Worm (Caenorhabditis elegans) whole organism, L1 larva: ENCODE results near the gene C17H12.8.

Experiments used
- C04F5.9 ChIP-seq: sonication (generic microtip); optimal IDR thresholded peaks from 2 replicates; lab custom pipeline; 2016; ENCODE audit warnings: missing genetic modification characterization, missing compliant biosample characterization
- C16A3.4 ChIP-seq: fragments of 150-350 bp; optimal IDR thresholded peaks from 2 replicates; lab custom pipeline; 2014; ENCODE audit warnings: missing biosample characterization, missing genetic modification characterization
- C34B4.2 ChIP-seq: sonication (generic microtip); optimal IDR thresholded peaks from 2 replicates; lab custom pipeline; 2017; ENCODE audit warnings: mild to moderate bottlenecking, missing genetic modification characterization, missing compliant biosample characterization
- F16B12.6 ChIP-seq: fragments of 150-350 bp; optimal IDR thresholded peaks from 2 replicates; lab custom pipeline; 2014; ENCODE audit warnings: missing biosample characterization, missing genetic modification characterization
- Y116A8C.19 ChIP-seq: sonication (generic microtip); optimal IDR thresholded peaks from 2 replicates; lab custom pipeline; 2016; ENCODE audit warnings: missing compliant biosample characterization, missing genetic modification characterization, borderline replicate concordance
- aha-1 ChIP-seq: fragments of 150-350 bp; optimal IDR thresholded peaks from 2 replicates; lab custom pipeline; 2014; ENCODE audit warnings: missing biosample characterization, missing genetic modification characterization
- aly-2 ChIP-seq: fragments of 150-350 bp; optimal IDR thresholded peaks from 2 replicates; lab custom pipeline; 2014; ENCODE audit warnings: missing biosample characterization, missing genetic modification characterization
- ama-1 ChIP-seq: fragments of 150-350 bp; optimal IDR thresholded peaks from 2 replicates; lab custom pipeline; 2014
- blmp-1 ChIP-seq: fragments of 150-350 bp; optimal IDR thresholded peaks from 2 replicates; lab custom pipeline; 2014; ENCODE audit warnings: missing biosample characterization, missing genetic modification characterization
- ceh-63 ChIP-seq: fragments of 200-800 bp; sonication (Bioruptor generic); optimal IDR thresholded peaks from 2 replicates; lab custom pipeline; 2018; ENCODE audit warnings: mild to moderate bottlenecking, missing genetic modification characterization, missing compliant biosample characterization
- ceh-82 ChIP-seq, 3 experiments: fragments of 150-350 bp in 1 of 3; sonication (generic microtip) in 2 of 3; optimal IDR thresholded peaks; 2 replicates each; lab custom pipeline; 2014 to 2017; ENCODE audit warnings: missing biosample characterization in 3 of 3, missing genetic modification characterization in 3 of 3
- ceh-88 ChIP-seq: fragments of 200-800 bp; sonication (Bioruptor generic); IDR thresholded peaks from 2 replicates; pipeline ENCODE4 v1.3.6; 2022; ENCODE audit warnings: missing genetic modification characterization, missing compliant biosample characterization
- dpl-1 ChIP-seq, 3 experiments: fragments of 150-350 bp in 2 of 3; sonication (generic microtip) in 1 of 3; optimal IDR thresholded peaks; 2 replicates each; lab custom pipeline; 2014 to 2017; ENCODE audit warnings: missing biosample characterization in 3 of 3, missing genetic modification characterization in 3 of 3, missing genetic modification reagents in 3 of 3
- efl-3 ChIP-seq: fragments of 200-800 bp; sonication (Bioruptor generic); optimal IDR thresholded peaks from 2 replicates; lab custom pipeline; 2018; ENCODE audit warnings: mild to moderate bottlenecking, missing genetic modification characterization, missing compliant biosample characterization
- egl-13 ChIP-seq: sonication (generic microtip); optimal IDR thresholded peaks from 2 replicates; lab custom pipeline; 2016; ENCODE audit warnings: missing genotype, missing genetic modification reagents, missing genetic modification characterization, missing compliant biosample characterization
- elt-2 ChIP-seq: sonication (generic microtip); optimal IDR thresholded peaks from 2 replicates; lab custom pipeline; 2016; ENCODE audit warnings: missing genetic modification characterization, mild to moderate bottlenecking, inconsistent platforms, missing compliant biosample characterization, missing genetic modification reagents
- elt-3 ChIP-seq, 6 experiments: fragments of 150-350 bp in 1 of 6; sonication (generic microtip); optimal IDR thresholded peaks; 2 replicates each; lab custom pipeline; 2017 to 2018; ENCODE audit warnings: missing biosample characterization in 6 of 6, missing genetic modification characterization in 6 of 6, inconsistent platforms in 1 of 6
- fkh-4 ChIP-seq: sonication (generic microtip); optimal IDR thresholded peaks from 2 replicates; lab custom pipeline; 2016; ENCODE audit warnings: missing compliant biosample characterization, missing genetic modification characterization, borderline replicate concordance
- fkh-8 ChIP-seq: sonication (generic microtip); optimal IDR thresholded peaks from 2 replicates; lab custom pipeline; 2016; ENCODE audit warnings: mild to moderate bottlenecking, missing genetic modification characterization, missing compliant biosample characterization
- fos-1 ChIP-seq: fragments of 150-350 bp; optimal IDR thresholded peaks from 2 replicates; lab custom pipeline; 2014; ENCODE audit warnings: missing biosample characterization, missing genetic modification characterization
- grh-1 ChIP-seq: fragments of 200-800 bp; sonication (Bioruptor generic); IDR thresholded peaks from 2 replicates; pipeline ENCODE4 v1.3.6; 2022; ENCODE audit warnings: missing genetic modification reagents, missing genetic modification characterization, missing compliant biosample characterization
- hlh-4 ChIP-seq: sonication (generic microtip); optimal IDR thresholded peaks from 2 replicates; lab custom pipeline; 2016; ENCODE audit warnings: mild to moderate bottlenecking, missing genetic modification characterization, missing compliant biosample characterization
- hpl-2 ChIP-seq: fragments of 150-350 bp; optimal IDR thresholded peaks from 2 replicates; lab custom pipeline; 2014; ENCODE audit warnings: missing biosample characterization, missing genetic modification reagents, missing genetic modification characterization
- isw-1 ChIP-seq: fragments of 200-800 bp; sonication (Bioruptor generic); IDR thresholded peaks from 2 replicates; pipeline ENCODE4 v1.3.6; 2022; ENCODE audit warnings: missing genetic modification characterization, missing compliant biosample characterization
- jun-1 ChIP-seq: fragments of 150-350 bp; optimal IDR thresholded peaks from 2 replicates; lab custom pipeline; 2014; ENCODE audit warnings: missing biosample characterization, missing genetic modification reagents, missing genetic modification characterization
- lin-13 ChIP-seq: fragments of 150-350 bp; optimal IDR thresholded peaks from 2 replicates; lab custom pipeline; 2014; ENCODE audit warnings: missing biosample characterization, missing genetic modification reagents, missing genetic modification characterization
- lin-14 ChIP-seq: fragments of 200-800 bp; sonication (Bioruptor generic); optimal IDR thresholded peaks from 2 replicates; lab custom pipeline; 2018; ENCODE audit warnings: mild to moderate bottlenecking, missing genetic modification characterization, moderate library complexity, missing compliant biosample characterization
- lin-15B ChIP-seq: fragments of 150-350 bp; sonication (generic microtip); optimal IDR thresholded peaks from 3 replicates; lab custom pipeline; 2014; ENCODE audit warnings: missing biosample characterization, missing genetic modification characterization
- lin-35 ChIP-seq, 2 experiments: fragments of 150-350 bp; optimal IDR thresholded peaks; 2 replicates each; lab custom pipeline; 2014; ENCODE audit warnings: missing biosample characterization in 2 of 2, missing genetic modification characterization in 2 of 2, missing genetic modification reagents in 2 of 2
- lin-39 ChIP-seq: fragments of 150-350 bp; optimal IDR thresholded peaks from 2 replicates; lab custom pipeline; 2014; ENCODE audit warnings: missing biosample characterization, missing genetic modification reagents, missing genetic modification characterization
- lir-3 ChIP-seq: sonication (generic microtip); optimal IDR thresholded peaks from 2 replicates; lab custom pipeline; 2016; ENCODE audit warnings: mild to moderate bottlenecking, missing genetic modification characterization, moderate library complexity, missing compliant biosample characterization; ENCODE audit not compliant: poor library complexity
- lsy-2 ChIP-seq, 2 experiments: fragments of 150-350 bp; optimal IDR thresholded peaks; 2 replicates each; lab custom pipeline; 2014; ENCODE audit warnings: missing biosample characterization in 2 of 2, missing genetic modification characterization in 2 of 2
- mdl-1 ChIP-seq, 2 experiments: fragments of 150-350 bp; optimal IDR thresholded peaks; 2 replicates each; lab custom pipeline; 2014 to 2017; ENCODE audit warnings: missing biosample characterization in 2 of 2, missing genetic modification characterization in 2 of 2, inconsistent platforms in 1 of 2
- mep-1 ChIP-seq: fragments of 150-350 bp; optimal IDR thresholded peaks from 2 replicates; lab custom pipeline; 2014; ENCODE audit warnings: missing biosample characterization, missing genetic modification characterization
- nhr-12 ChIP-seq: sonication (generic microtip); optimal IDR thresholded peaks from 2 replicates; lab custom pipeline; 2017; ENCODE audit warnings: missing biosample characterization, missing genetic modification characterization
- nhr-237 ChIP-seq: fragments of 150-350 bp; optimal IDR thresholded peaks from 2 replicates; lab custom pipeline; 2014; ENCODE audit warnings: missing biosample characterization, missing genetic modification characterization
- nhr-47 ChIP-seq: sonication (generic microtip); optimal IDR thresholded peaks from 2 replicates; lab custom pipeline; 2016; ENCODE audit warnings: mild to moderate bottlenecking, missing genetic modification characterization, moderate library complexity, missing compliant biosample characterization
- nhr-76 ChIP-seq: sonication (generic microtip); optimal IDR thresholded peaks from 2 replicates; lab custom pipeline; 2017; ENCODE audit warnings: missing biosample characterization, missing genetic modification characterization
- nhr-77 ChIP-seq: fragments of 150-350 bp; optimal IDR thresholded peaks from 2 replicates; lab custom pipeline; 2014; ENCODE audit warnings: missing biosample characterization, missing genetic modification characterization
- nhr-84 ChIP-seq: sonication (generic microtip); optimal IDR thresholded peaks from 2 replicates; lab custom pipeline; 2017; ENCODE audit warnings: missing biosample characterization, missing genetic modification characterization
- nhr-90 ChIP-seq: sonication (generic microtip); optimal IDR thresholded peaks from 2 replicates; lab custom pipeline; 2016; ENCODE audit warnings: mild to moderate bottlenecking, missing genetic modification characterization, missing compliant biosample characterization; ENCODE audit not compliant: poor library complexity
- pax-3 ChIP-seq: fragments of 200-800 bp; sonication (Bioruptor generic); optimal IDR thresholded peaks from 2 replicates; lab custom pipeline; 2018; ENCODE audit warnings: mild to moderate bottlenecking, missing genetic modification characterization, moderate library complexity, missing compliant biosample characterization
- rnt-1 ChIP-seq: sonication (generic microtip); optimal IDR thresholded peaks from 2 replicates; lab custom pipeline; 2016; ENCODE audit warnings: mild to moderate bottlenecking, missing genetic modification characterization, moderate library complexity, missing compliant biosample characterization
- snpc-4 ChIP-seq: fragments of 150-350 bp; optimal IDR thresholded peaks from 2 replicates; lab custom pipeline; 2014; ENCODE audit warnings: missing biosample characterization, missing genetic modification characterization
- sptf-1 ChIP-seq: fragments of 150-350 bp; optimal IDR thresholded peaks from 2 replicates; lab custom pipeline; 2014; ENCODE audit warnings: missing biosample characterization, missing genetic modification characterization
- sup-37 ChIP-seq: fragments of 200-800 bp; sonication (Bioruptor generic); optimal IDR thresholded peaks from 2 replicates; lab custom pipeline; 2018; ENCODE audit warnings: mild to moderate bottlenecking, missing genetic modification characterization, missing compliant biosample characterization
- tbx-2 ChIP-seq: sonication (generic microtip); optimal IDR thresholded peaks from 2 replicates; lab custom pipeline; 2016; ENCODE audit warnings: missing genetic modification characterization, missing compliant biosample characterization
- unc-130 ChIP-seq: fragments of 150-350 bp; optimal IDR thresholded peaks from 2 replicates; lab custom pipeline; 2017; ENCODE audit warnings: missing biosample characterization, missing genetic modification characterization, inconsistent platforms
- unc-62 ChIP-seq: fragments of 150-350 bp; optimal IDR thresholded peaks from 2 replicates; lab custom pipeline; 2014; ENCODE audit warnings: missing biosample characterization, missing genetic modification reagents, missing genetic modification characterization
- unc-86 ChIP-seq: sonication (generic microtip); optimal IDR thresholded peaks from 2 replicates; lab custom pipeline; 2016; ENCODE audit warnings: missing genetic modification characterization, missing compliant biosample characterization
- unc-98 ChIP-seq: fragments of 200-800 bp; sonication (Bioruptor generic); IDR thresholded peaks from 2 replicates; pipeline ENCODE4 v1.3.6; 2022; ENCODE audit warnings: missing genetic modification characterization, missing compliant biosample characterization
- xbp-1 ChIP-seq: sonication (generic microtip); optimal IDR thresholded peaks from 2 replicates; lab custom pipeline; 2016; ENCODE audit warnings: missing genetic modification characterization, missing compliant biosample characterization
- ztf-4 ChIP-seq: fragments of 150-350 bp; optimal IDR thresholded peaks from 2 replicates; lab custom pipeline; 2014; ENCODE audit warnings: missing biosample characterization, missing genetic modification characterization

Gene C17H12.8

DNA sequence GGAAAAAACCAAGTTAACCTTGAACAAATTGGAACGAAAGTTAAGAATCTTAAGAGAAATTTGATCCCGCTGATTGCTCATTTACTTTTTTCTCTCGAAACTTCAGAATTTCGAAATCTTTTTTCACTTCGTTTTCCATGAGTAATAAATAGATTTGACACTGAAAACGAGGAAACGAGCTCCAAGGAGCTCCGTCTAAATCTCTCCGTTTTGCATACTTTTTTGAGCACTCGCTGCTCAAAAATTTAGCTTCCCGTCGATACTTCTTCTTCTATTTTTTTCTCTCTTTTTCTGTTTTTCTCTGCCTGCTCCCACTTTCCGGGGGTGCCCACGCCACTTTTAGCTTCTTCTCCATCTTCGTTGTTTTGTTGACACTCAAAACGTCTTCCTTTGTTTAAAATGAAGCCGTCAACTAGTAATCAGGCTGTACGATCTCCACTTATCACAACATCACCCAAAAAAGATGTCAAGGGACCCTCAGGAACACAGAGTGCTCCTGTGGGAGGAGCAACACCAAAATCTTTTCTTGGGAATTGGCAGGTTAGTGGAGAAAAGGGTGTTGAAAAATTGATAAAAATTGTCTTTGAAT, 11.9 kb upstream of the C17H12.8 start, which contains the start of gene C17H12.10:
Gene C17H12.10, plus strand, starts transcription at position 325 of the 589 bp plus-strand sequence.
- no peak for TF ChIP-seq hpl-2 (GFP tag; lab: Kevin White, UChicago)
- no peak for TF ChIP-seq ceh-88 (GFP tag; lab: Robert Waterston, UW)
- TF ChIP-seq blmp-1 (tag; lab: Kevin White, UChicago), result no peak
- TF ChIP-seq tbx-2 (tag; lab: Kevin White, UChicago), result no peak
- TF ChIP-seq nhr-76 (tag; lab: Kevin White, UChicago), result no peak
- TF ChIP-seq C04F5.9, result no peak
- no peak for TF ChIP-seq nhr-12 (tag; lab: Kevin White, UChicago)
- no peak for TF ChIP-seq fos-1 (tag; lab: Kevin White, UChicago)
- no peak for TF ChIP-seq ceh-63 (GFP tag; lab: Kevin White, UChicago)
- no peak for TF ChIP-seq nhr-84 (tag; lab: Kevin White, UChicago)
- TF ChIP-seq ztf-4 (tag; lab: Kevin White, UChicago), result no peak
- TF ChIP-seq snpc-4 (tag; lab: Kevin White, UChicago), result peak; percentile 32
- no peak for TF ChIP-seq efl-3 (GFP tag; lab: Kevin White, UChicago)
- peak; percentile 82 for TF ChIP-seq lin-14 (GFP tag; lab: Kevin White, UChicago)
- no peak for TF ChIP-seq elt-2 (tag; lab: Kevin White, UChicago)
- TF ChIP-seq jun-1 (tag; lab: Kevin White, UChicago), result no peak
- TF ChIP-seq lir-3 (tag; lab: Kevin White, UChicago), result no peak
- TF ChIP-seq hlh-4 (tag; lab: Kevin White, UChicago), result no peak
- TF ChIP-seq lin-13 (GFP tag; lab: Kevin White, UChicago), result no peak
- no peak for TF ChIP-seq unc-62 (GFP tag; lab: Kevin White, UChicago)
- no peak for TF ChIP-seq ama-1 (lab: Kevin White, UChicago)
- no peak for TF ChIP-seq isw-1 (GFP tag; lab: Robert Waterston, UW)
- TF ChIP-seq fkh-8 (tag; lab: Kevin White, UChicago), result peak; percentile 47
- peak in 1 of 2 experiments; percentile 21 for TF ChIP-seq lin-35 (GFP tag; optimal IDR thresholded peaks at IDR 0.05; lab: Kevin White, UChicago)
- TF ChIP-seq nhr-237 (tag; lab: Kevin White, UChicago), result no peak
- no peak for TF ChIP-seq C34B4.2
- TF ChIP-seq ceh-82 (tag; optimal IDR thresholded peaks at IDR 0.05; lab: Kevin White, UChicago), result peak in 2 of 3 experiments; percentile 40 to 42
- TF ChIP-seq dpl-1 (GFP tag; optimal IDR thresholded peaks at IDR 0.05; lab: Kevin White, UChicago), result no peak
- no peak for TF ChIP-seq elt-3 (tag; optimal IDR thresholded peaks at IDR 0.05; lab: Kevin White, UChicago)
- TF ChIP-seq unc-130 (tag; lab: Kevin White, UChicago), result no peak
- no peak for TF ChIP-seq Y116A8C.19
- no peak for TF ChIP-seq nhr-77
- TF ChIP-seq sup-37 (GFP tag; lab: Kevin White, UChicago), result no peak
- TF ChIP-seq sptf-1 (tag; lab: Kevin White, UChicago), result no peak
- TF ChIP-seq fkh-4 (tag; lab: Kevin White, UChicago), result no peak
- no peak for TF ChIP-seq xbp-1 (tag; lab: Kevin White, UChicago)
- no peak for TF ChIP-seq grh-1
- TF ChIP-seq lin-39 (tag; lab: Kevin White, UChicago), result no peak
- peak; percentile 39 for TF ChIP-seq nhr-47
- no peak for TF ChIP-seq aha-1 (tag; lab: Kevin White, UChicago)
- no peak for TF ChIP-seq F16B12.6 (tag; lab: Kevin White, UChicago)
- no peak for TF ChIP-seq lin-15B (tag; lab: Kevin White, UChicago)
- TF ChIP-seq mep-1, result peak; percentile 15
- TF ChIP-seq unc-86 (tag; lab: Kevin White, UChicago), result peak; percentile 18
- no peak for TF ChIP-seq egl-13 (tag; lab: Kevin White, UChicago)
- TF ChIP-seq C16A3.4 (tag; lab: Kevin White, UChicago), result no peak
- TF ChIP-seq unc-98 (GFP tag; lab: Robert Waterston, UW), result no peak
- no peak for TF ChIP-seq mdl-1 (tag; optimal IDR thresholded peaks at IDR 0.05; lab: Kevin White, UChicago)
- TF ChIP-seq rnt-1 (tag; lab: Kevin White, UChicago), result no peak
- no peak for TF ChIP-seq pax-3 (tag; lab: Kevin White, UChicago)
- TF ChIP-seq lsy-2 (tag; optimal IDR thresholded peaks at IDR 0.05; lab: Kevin White, UChicago), result peak in 1 of 2 experiments; percentile 67
- no peak for TF ChIP-seq nhr-90
- no peak for TF ChIP-seq aly-2
